Fruit fly (Drosophila melanogaster): ENCODE measurements around the gene Eig71Ee.
A peak's percentile ranks its signal among the peaks of the same experiment; 100 is the strongest.

Eig71Ee gene

dm6 chr3L:15699626-15700337 lies 44.0 kb upstream of the Eig71Ee start, which contains the start of gene comm2 (continued):
- TF ChIP-seq ken (GFP tag; IDR thresholded peaks at IDR 0.05) (no peak), CG8924 (tag; optimal IDR thresholded peaks at IDR 0.05) (peak; percentile 2), MTF-1 (GFP tag; optimal IDR thresholded peaks at IDR 0.05; ENCODE audit: borderline replicate concordance) (peak; percentile 33), twi (tag; optimal IDR thresholded peaks at IDR 0.05) (peak; percentile 76), dpn (GFP tag; optimal IDR thresholded peaks at IDR 0.05) (no peak), Fer1 (GFP tag; optimal IDR thresholded peaks at IDR 0.05) (peak; percentile 2), CG14965 (GFP tag; optimal IDR thresholded peaks at IDR 0.05; ENCODE audit: borderline replicate concordance) (no peak), sna (GFP tag; IDR thresholded peaks at IDR 0.05; ENCODE audit: partially characterized antibody) (peak; percentile 76), dan (GFP tag; IDR thresholded peaks at IDR 0.05) (no peak), Dll (GFP tag; IDR thresholded peaks at IDR 0.05; ENCODE audit: partially characterized antibody) (peak; percentile 46; the same call in 1 of the 4 replicates), CG2202 (tag; optimal IDR thresholded peaks at IDR 0.05) (peak; percentile 12), ind (GFP tag; optimal IDR thresholded peaks at IDR 0.05) (no peak), nom (GFP tag; optimal IDR thresholded peaks at IDR 0.05) (peak; percentile 22), CG32767 (GFP tag; IDR thresholded peaks at IDR 0.05) (peak; percentile 31; the same call in 1 of the 2 replicates), CG6654 (GFP tag; optimal IDR thresholded peaks at IDR 0.05) (no peak), CG1603 (tag; optimal IDR thresholded peaks at IDR 0.05) (no peak), pros (GFP tag; optimal IDR thresholded peaks at IDR 0.05) (peak; percentile 98), fru (optimal IDR thresholded peaks at IDR 0.05) (no peak), Fer3 (tag; optimal IDR thresholded peaks at IDR 0.05) (no peak), B-H1 (GFP tag; IDR thresholded peaks at IDR 0.05) (no peak), fd64A (GFP tag; optimal IDR thresholded peaks at IDR 0.05) (peak; percentile 15), CG18011 (GFP tag; optimal IDR thresholded peaks at IDR 0.05) (no peak), Jarid2 (GFP tag; optimal IDR thresholded peaks at IDR 0.05) (peak; percentile 99), Hr3 (GFP tag; optimal IDR thresholded peaks at IDR 0.05) (no peak), lov (optimal IDR thresholded peaks at IDR 0.05) (no peak), lov (GFP tag; IDR thresholded peaks at IDR 0.05) (0 out of 3 replicates have a peak, but pooled peaks have one; percentile 3), so (GFP tag; IDR thresholded peaks at IDR 0.05) (peak; percentile 46; the same call in 2 of the 3 replicates), CG6175 (GFP tag; IDR thresholded peaks at IDR 0.05) (no peak), CG8290 (GFP tag; optimal IDR thresholded peaks at IDR 0.05) (no peak), CG8290 (tag; optimal IDR thresholded peaks at IDR 0.05) (peak in 1 of 2 experiments; percentile 19), fd3F (GFP tag; optimal IDR thresholded peaks at IDR 0.05) (no peak), CG12155 (GFP tag; optimal IDR thresholded peaks at IDR 0.05) (no peak), gt (GFP tag; IDR thresholded peaks at IDR 0.05) (no peak), Trl (optimal IDR thresholded peaks at IDR 0.05) (peak; percentile 83 to 93), Trl (GFP tag; optimal IDR thresholded peaks at IDR 0.05) (no peak), CG17829 (tag; optimal IDR thresholded peaks at IDR 0.05) (peak; percentile 43), Xbp1 (GFP tag; optimal IDR thresholded peaks at IDR 0.05) (no peak), CG4854 (GFP tag; optimal IDR thresholded peaks at IDR 0.05) (no peak), dmrt11E (tag; optimal IDR thresholded peaks at IDR 0.05) (no peak), CG17385 (GFP tag; optimal IDR thresholded peaks at IDR 0.05) (peak; percentile 1), otp (GFP tag; IDR thresholded peaks at IDR 0.05) (0 out of 3 replicates have a peak, but pooled peaks have one; percentile 50), Stat92E (GFP tag; optimal IDR thresholded peaks at IDR 0.05) (peak in 1 of 3 experiments; percentile 9), Oaz (GFP tag; IDR thresholded peaks at IDR 0.05) (no peak), Hey (tag; optimal IDR thresholded peaks at IDR 0.05) (no peak), Dad (GFP tag; optimal IDR thresholded peaks at IDR 0.05) (peak; percentile 1), pfk (GFP tag; optimal IDR thresholded peaks at IDR 0.05) (peak; percentile 50), CG8281 (tag; optimal IDR thresholded peaks at IDR 0.05) (no peak), B-H2 (GFP tag; optimal IDR thresholded peaks at IDR 0.05) (no peak), Blimp-1 (GFP tag; optimal IDR thresholded peaks at IDR 0.05) (peak; percentile 84)
